Fruit fly (Drosophila melanogaster) whole organism: ENCODE measurements around the gene Ubc84D.

Experiments
- EcR ChIP-seq, 2 experiments: fragments of >200 bp; optimal IDR thresholded peaks; 2 replicates each; lab custom pipeline; 2017; ENCODE audit warnings: missing biosample characterization in 2 of 2, missing genetic modification characterization in 2 of 2, missing genetic modification reagents in 2 of 2
- psq ChIP-seq: fragments of >200 bp; optimal IDR thresholded peaks from 2 replicates; lab custom pipeline; 2017

DNA sequence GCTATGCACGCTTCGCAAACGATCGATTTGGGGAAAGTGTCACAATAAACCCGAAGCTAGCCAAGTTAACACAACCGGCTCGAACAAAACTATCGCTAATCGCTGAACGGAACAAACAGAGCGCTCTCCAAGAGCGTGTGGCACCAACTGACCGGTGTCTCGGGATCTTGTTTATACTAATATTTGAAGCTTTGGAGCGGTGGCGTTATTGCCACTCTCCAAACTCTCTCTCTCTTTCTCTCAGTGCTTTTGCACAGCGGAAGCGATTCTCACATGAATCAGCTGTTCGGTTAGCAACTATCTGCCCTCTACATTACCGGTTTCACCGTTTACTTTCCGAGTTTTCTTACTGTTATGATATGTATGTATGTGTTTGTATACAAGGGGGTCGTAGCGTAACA lies 27.8 kb downstream of the Ubc84D start:
- TF ChIP-seq psq (lab: Kevin White, UChicago) (no peak), EcR (GFP tag; optimal IDR thresholded peaks at IDR 0.05; lab: Kevin White, UChicago) (peak in 1 of 2 experiments; percentile 17)
